Worm (Caenorhabditis elegans): ENCODE results near the gene K08D9.4.

DNA sequence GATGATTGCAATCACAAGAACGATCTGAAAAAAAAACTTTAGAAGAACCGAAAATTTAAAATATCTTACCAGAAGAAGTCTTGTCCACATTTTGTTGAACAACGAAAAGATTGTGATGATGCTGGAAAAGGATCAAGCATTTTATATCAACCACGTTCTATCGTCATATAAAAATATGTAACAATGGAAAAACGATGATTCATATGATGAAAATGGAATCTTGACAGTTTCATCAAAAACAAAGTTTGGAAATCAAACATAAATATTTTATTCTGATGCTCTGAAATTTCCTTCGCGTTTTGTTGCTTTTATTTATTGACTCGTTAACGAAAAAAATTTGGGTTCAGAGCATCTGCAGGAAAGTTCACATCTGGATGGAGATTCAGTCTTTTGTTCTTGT, 36.4 kb upstream of the K08D9.4 start, which contains the start of the genes K08D9.9 and str-16:
- no peak for TF ChIP-seq fos-1 (tag; optimal IDR thresholded peaks at IDR 0.05)
- TF ChIP-seq jun-1 (tag; optimal IDR thresholded peaks at IDR 0.05), result no peak
- TF ChIP-seq nhr-77 (tag; optimal IDR thresholded peaks at IDR 0.05), result no peak
- no peak for TF ChIP-seq nhr-19 (GFP tag; conservative IDR thresholded peaks at IDR 0.05)
- no peak for TF ChIP-seq mdl-1 (tag; optimal IDR thresholded peaks at IDR 0.05)

All from whole organism, L1 larva.